Worm (Caenorhabditis elegans): ENCODE data around the gene cyy-1.

cyy-1 gene

ce11 chrIII:8358213-8358672 is 47.4 kb upstream of the cyy-1 start, which contains the start of the genes R05D3.8 and rfp-1:
TSS of gene R05D3.8 (minus strand) at chrIII:8358327.
TSS of gene rfp-1 (plus strand) at chrIII:8358622.
- peak; percentile 46 for TF ChIP-seq rnt-1 (tag; optimal IDR thresholded peaks at IDR 0.05)
- peak; percentile 13 for TF ChIP-seq K09A11.1 (tag; optimal IDR thresholded peaks at IDR 0.05; ENCODE audit: insufficient read depth)
- peak; percentile 40 for TF ChIP-seq hlh-30 (tag; optimal IDR thresholded peaks at IDR 0.05; ENCODE audit: insufficient read depth)
- peak; percentile 47 for TF ChIP-seq pax-1 (tag; optimal IDR thresholded peaks at IDR 0.05)
- peak; percentile 35 for TF ChIP-seq ceh-18 (tag; optimal IDR thresholded peaks at IDR 0.05)
- peak; percentile 49 for TF ChIP-seq ceh-31 (tag; optimal IDR thresholded peaks at IDR 0.05)
- no peak for TF ChIP-seq ama-1 (optimal IDR thresholded peaks at IDR 0.05)
- peak; percentile 52 for TF ChIP-seq unc-55 (GFP tag; optimal IDR thresholded peaks at IDR 0.05)
- TF ChIP-seq elt-4 (tag; optimal IDR thresholded peaks at IDR 0.05) = no peak
- peak; percentile 15 for TF ChIP-seq ceh-30 (tag; optimal IDR thresholded peaks at IDR 0.05)
- TF ChIP-seq sdc-2 (tag; optimal IDR thresholded peaks at IDR 0.05) = no peak
- peak; percentile 44 for TF ChIP-seq dve-1 (tag; optimal IDR thresholded peaks at IDR 0.05)
- TF ChIP-seq unc-42 (tag; optimal IDR thresholded peaks at IDR 0.05) = peak; percentile 53
- TF ChIP-seq nfya-1 (tag; optimal IDR thresholded peaks at IDR 0.05) = peak; percentile 71

DNA sequence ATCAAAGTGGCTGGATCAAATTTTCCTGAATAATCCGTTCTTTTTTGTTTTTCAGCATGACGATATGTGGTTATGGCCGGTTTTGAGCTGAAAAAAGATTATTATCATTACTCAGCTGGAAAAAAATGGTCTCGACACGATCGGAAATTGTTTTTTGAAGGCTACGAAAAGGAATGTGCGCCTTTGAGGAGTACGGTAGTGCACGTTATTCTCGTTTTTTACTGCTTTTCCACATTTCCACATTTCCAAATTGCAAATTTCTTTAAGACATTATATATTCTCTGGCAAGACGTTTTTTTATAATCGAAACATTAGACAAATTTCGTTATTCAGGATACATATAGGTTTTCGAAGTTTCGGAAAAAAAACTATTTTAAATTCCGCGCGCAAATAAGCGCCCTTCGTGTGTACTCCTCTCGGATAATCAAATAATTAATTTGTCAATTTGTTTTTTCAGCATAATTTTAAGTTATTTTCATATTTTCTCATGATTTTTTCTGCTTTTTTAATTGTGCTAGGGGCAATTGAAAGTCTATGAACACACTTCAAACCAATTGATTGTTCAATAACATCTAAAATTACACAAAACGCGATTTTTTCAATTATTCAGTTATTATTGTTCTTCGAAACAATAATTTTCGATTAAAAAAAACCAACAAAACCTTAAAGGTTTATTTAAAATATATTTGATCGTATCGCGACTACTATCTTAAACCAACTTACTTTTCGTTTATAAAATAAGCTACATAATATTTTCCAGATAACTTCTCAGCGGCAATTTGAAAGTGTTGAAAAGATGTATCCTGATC is 42.2 kb upstream of the cyy-1 start, which contains the start of gene R05D3.3:
Gene R05D3.3, plus strand, starts transcription at position 759 of the 809 bp plus-strand sequence.
- TF ChIP-seq C38D4.7 (GFP tag; optimal IDR thresholded peaks at IDR 0.05) = no peak
- TF ChIP-seq unc-55 (GFP tag; optimal IDR thresholded peaks at IDR 0.05) = no peak
- TF ChIP-seq pha-4 (tag; optimal IDR thresholded peaks at IDR 0.05) = no peak
- TF ChIP-seq pros-1 (tag; optimal IDR thresholded peaks at IDR 0.05) = no peak
- no peak for TF ChIP-seq unc-3 (GFP tag; conservative IDR thresholded peaks at IDR 0.05)
- TF ChIP-seq unc-3 (tag; optimal IDR thresholded peaks at IDR 0.05) = no peak
- no peak for TF ChIP-seq ceh-24 (tag; optimal IDR thresholded peaks at IDR 0.05)
- TF ChIP-seq ceh-18 (tag; optimal IDR thresholded peaks at IDR 0.05) = no peak
- no peak for TF ChIP-seq zip-5 (tag; optimal IDR thresholded peaks at IDR 0.05)
- no peak for TF ChIP-seq ceh-34 (tag; optimal IDR thresholded peaks at IDR 0.05)
- no peak for TF ChIP-seq sdc-2 (tag; optimal IDR thresholded peaks at IDR 0.05)
- no peak for TF ChIP-seq eyg-1 (tag; optimal IDR thresholded peaks at IDR 0.05)
- no peak for TF ChIP-seq odd-2 (tag; optimal IDR thresholded peaks at IDR 0.05)
- TF ChIP-seq rnt-1 (tag; optimal IDR thresholded peaks at IDR 0.05) = no peak
- no peak for TF ChIP-seq hlh-13 (GFP tag; optimal IDR thresholded peaks at IDR 0.05)
- no peak for TF ChIP-seq sox-2 (GFP tag; IDR thresholded peaks at IDR 0.05)
- no peak for TF ChIP-seq C08G9.2 (tag; optimal IDR thresholded peaks at IDR 0.05)
- no peak for TF ChIP-seq hlh-15 (tag; optimal IDR thresholded peaks at IDR 0.05)
- TF ChIP-seq gmeb-2 (tag; optimal IDR thresholded peaks at IDR 0.05) = no peak
- TF ChIP-seq hlh-8 (tag; optimal IDR thresholded peaks at IDR 0.05) = no peak
- TF ChIP-seq fax-1 (tag; optimal IDR thresholded peaks at IDR 0.05) = no peak

DNA sequence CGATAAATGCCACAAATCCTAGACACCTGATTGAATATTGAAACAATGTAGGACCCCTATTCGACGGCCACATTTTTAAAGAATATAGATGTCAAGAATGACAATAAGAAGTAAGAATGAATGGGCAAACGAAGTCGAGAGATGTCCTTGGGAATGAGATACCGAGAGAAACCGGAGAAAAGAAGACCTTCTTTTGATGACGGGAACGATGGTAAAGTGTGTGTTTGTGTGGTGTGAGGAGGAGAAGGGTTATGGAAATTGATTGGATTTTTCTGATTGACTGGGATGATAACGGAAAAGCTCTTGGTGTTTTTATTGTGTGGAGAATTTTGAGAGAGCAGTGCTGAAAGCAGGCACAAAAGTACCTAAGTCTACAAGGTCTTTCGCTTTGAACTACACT is 37.1 kb upstream of the cyy-1 start, which contains the start of gene R05D3.9:
Gene R05D3.9, minus strand, starts transcription at position 101 of the 400 bp plus-strand sequence.
- no peak for TF ChIP-seq pag-3 (tag; optimal IDR thresholded peaks at IDR 0.05; ENCODE audit: borderline replicate concordance)
- TF ChIP-seq ceh-22 (tag; optimal IDR thresholded peaks at IDR 0.05) = no peak
- TF ChIP-seq che-1 (tag; optimal IDR thresholded peaks at IDR 0.05) = no peak
- no peak for TF ChIP-seq ceh-48 (tag; optimal IDR thresholded peaks at IDR 0.05)
- no peak for TF ChIP-seq nfya-1 (tag; optimal IDR thresholded peaks at IDR 0.05)
- no peak for TF ChIP-seq pha-2 (tag; optimal IDR thresholded peaks at IDR 0.05)
- TF ChIP-seq lin-11 (tag; optimal IDR thresholded peaks at IDR 0.05) = no peak
- TF ChIP-seq gmeb-2 (tag; optimal IDR thresholded peaks at IDR 0.05) = no peak
- TF ChIP-seq tbx-2 (tag; optimal IDR thresholded peaks at IDR 0.05) = no peak
- TF ChIP-seq unc-3 (GFP tag; conservative IDR thresholded peaks at IDR 0.05) = no peak
- no peak for TF ChIP-seq unc-3 (tag; optimal IDR thresholded peaks at IDR 0.05)
- TF ChIP-seq pat-9 (tag; optimal IDR thresholded peaks at IDR 0.05) = no peak
- TF ChIP-seq pqm-1 (tag; optimal IDR thresholded peaks at IDR 0.05) = no peak
- no peak for TF ChIP-seq ceh-18 (tag; optimal IDR thresholded peaks at IDR 0.05)
- TF ChIP-seq K02D7.2 (tag; optimal IDR thresholded peaks at IDR 0.05) = no peak

Data from whole organism, late embryonic.